ENCODE assay signal across 4 worm cellular contexts in genomic region chrV:376790-377189, ce11.
A peak's percentile ranks its signal among the peaks of the same experiment; 100 is the strongest.
TF ChIP-seq lines count a peak whose summit lies in the region.

No protein-coding gene starts in this region.

TF ChIP-seq in whole organism, L2 larva, 48 proteins besides CTCF, POLR2A, EP300 and RAD21:
- peak; percentile 55 for TF ChIP-seq fos-1 (tag; optimal IDR thresholded peaks at IDR 0.05; lab: Kevin White, UChicago)
- TF ChIP-seq dmd-4 (tag; optimal IDR thresholded peaks at IDR 0.05; lab: Kevin White, UChicago): no peak
TF ChIP-seq in whole organism, L2 larva: peak in this region for 1.

TF ChIP-seq in whole organism, L3 larva, 47 proteins besides CTCF, POLR2A, EP300 and RAD21:
- no peak for TF ChIP-seq nhr-67 (tag; optimal IDR thresholded peaks at IDR 0.05; lab: Kevin White, UChicago)
- no peak for TF ChIP-seq egl-5 (tag; optimal IDR thresholded peaks at IDR 0.05; lab: Kevin White, UChicago)
- TF ChIP-seq elt-1 (tag; optimal IDR thresholded peaks at IDR 0.05; lab: Kevin White, UChicago): no peak
- peak; percentile 51 for TF ChIP-seq elt-2 (tag; optimal IDR thresholded peaks at IDR 0.05; lab: Kevin White, UChicago)
- no peak for TF ChIP-seq skn-1 (tag; optimal IDR thresholded peaks at IDR 0.05; lab: Kevin White, UChicago)
- TF ChIP-seq fkh-2 (tag; optimal IDR thresholded peaks at IDR 0.05; lab: Kevin White, UChicago): no peak
- no peak for TF ChIP-seq mdl-1 (tag; optimal IDR thresholded peaks at IDR 0.05; lab: Kevin White, UChicago)
- no peak for TF ChIP-seq jun-1 (tag; optimal IDR thresholded peaks at IDR 0.05; lab: Kevin White, UChicago)
- TF ChIP-seq ceh-16 (tag; optimal IDR thresholded peaks at IDR 0.05; lab: Kevin White, UChicago): no peak
- peak in 1 of 3 experiments; percentile 35 for TF ChIP-seq elt-3 (tag; optimal IDR thresholded peaks at IDR 0.05; lab: Kevin White, UChicago)

TF ChIP-seq in whole organism, L4 larva, 104 proteins besides CTCF, POLR2A, EP300 and RAD21:
- TF ChIP-seq unc-130 (GFP tag; optimal IDR thresholded peaks at IDR 0.05; lab: Kevin White, UChicago) (no peak), pqm-1 (tag; optimal IDR thresholded peaks at IDR 0.05; lab: Kevin White, UChicago) (peak; percentile 68), ceh-20 (GFP tag; IDR thresholded peaks at IDR 0.05; lab: Robert Waterston, UW) (no peak), dmd-6 (GFP tag; IDR thresholded peaks at IDR 0.05; lab: Robert Waterston, UW) (peak; percentile 19; the same call in 1 of the 2 replicates)

TF ChIP-seq in whole organism, late embryonic, 69 proteins besides CTCF, POLR2A, EP300 and RAD21:
- TF ChIP-seq elt-2 (tag; optimal IDR thresholded peaks at IDR 0.05; lab: Kevin White, UChicago) (peak; percentile 33), ceh-22 (tag; optimal IDR thresholded peaks at IDR 0.05; lab: Kevin White, UChicago) (no peak), madf-2 (tag; optimal IDR thresholded peaks at IDR 0.05; lab: Kevin White, UChicago) (no peak)
